Worm (Caenorhabditis elegans) whole organism, L4 larva: ENCODE measurements around the gene srh-222.
"Not testable (repeated sequence)": the region's sequence is repeated elsewhere in the genome, so short reads cannot be mapped to it uniquely, and the experiment has no call there.

ENCODE experiments used
- F26F4.8 ChIP-seq: fragments of 200-800 bp; sonication (Bioruptor generic); conservative IDR thresholded peaks from 2 replicates; pipeline ENCODE4 v1.3.6; 2022; ENCODE audit warnings: missing genetic modification characterization, missing compliant biosample characterization
- Y48G9A.11 ChIP-seq: fragments of 200-800 bp; sonication (Bioruptor generic); IDR thresholded peaks from 2 replicates; pipeline ENCODE4 v1.3.6; 2022; ENCODE audit warnings: missing genetic modification reagents, missing genetic modification characterization, missing compliant biosample characterization
- Y5F2A.4 ChIP-seq: fragments of 200-800 bp; sonication (Bioruptor generic); optimal IDR thresholded peaks from 2 replicates; lab custom pipeline; 2018; ENCODE audit warnings: mild to moderate bottlenecking, missing genetic modification characterization, missing compliant biosample characterization
- Y75B8A.6 ChIP-seq: fragments of 200-800 bp; sonication (Bioruptor generic); IDR thresholded peaks from 2 replicates; pipeline ENCODE4 v1.3.6; 2022; ENCODE audit warnings: missing genetic modification reagents, missing genetic modification characterization, missing compliant biosample characterization
- aha-1 ChIP-seq: fragments of 150-350 bp; peaks from one replicate; lab custom pipeline; 2014; ENCODE audit warnings: missing biosample characterization, missing genetic modification characterization
- daf-16 ChIP-seq, 3 experiments: sonication (generic microtip); optimal IDR thresholded peaks; 2 replicates each; lab custom pipeline; 2016 to 2017; ENCODE audit warnings: missing genetic modification characterization in 3 of 3, missing genetic modification reagents in 3 of 3, mild to moderate bottlenecking in 2 of 3, missing compliant biosample characterization in 2 of 3, missing biosample characterization in 1 of 3, moderate library complexity in 1 of 3
- daf-8 ChIP-seq: fragments of 200-800 bp; sonication (Bioruptor generic); IDR thresholded peaks from 2 replicates; pipeline ENCODE4 v1.3.6; 2022; ENCODE audit warnings: missing genetic modification characterization, missing compliant biosample characterization
- dmd-6 ChIP-seq: fragments of 200-800 bp; sonication (Bioruptor generic); IDR thresholded peaks from 2 replicates; pipeline ENCODE4 v1.3.6; 2022; ENCODE audit warnings: missing genetic modification reagents, missing genetic modification characterization, missing compliant biosample characterization
- egl-27 ChIP-seq: sonication (generic microtip); optimal IDR thresholded peaks from 3 replicates; lab custom pipeline; 2017; ENCODE audit warnings: missing biosample characterization, missing genetic modification reagents, missing genetic modification characterization
- egl-43 ChIP-seq: fragments of 200-800 bp; sonication (Bioruptor generic); IDR thresholded peaks from 2 replicates; pipeline ENCODE4 v1.3.6; 2022; ENCODE audit warnings: missing genetic modification reagents, missing genetic modification characterization, missing compliant biosample characterization
- fkh-10 ChIP-seq: fragments of 150-350 bp; optimal IDR thresholded peaks from 2 replicates; lab custom pipeline; 2014; ENCODE audit warnings: missing biosample characterization, missing genetic modification reagents, missing genetic modification characterization
- hlh-11 ChIP-seq: fragments of 200-800 bp; sonication (Bioruptor generic); optimal IDR thresholded peaks from 2 replicates; lab custom pipeline; 2018; ENCODE audit warnings: mild to moderate bottlenecking, missing genetic modification characterization, missing compliant biosample characterization
- hmg-1.1 ChIP-seq: fragments of 200-800 bp; sonication (Bioruptor generic); IDR thresholded peaks from 2 replicates; pipeline ENCODE4 v1.3.6; 2022; ENCODE audit warnings: missing genetic modification reagents, missing genetic modification characterization, missing compliant biosample characterization
- lin-1 ChIP-seq: fragments of 200-800 bp; sonication (Bioruptor generic); IDR thresholded peaks from 2 replicates; pipeline ENCODE4 v1.3.6; 2022; ENCODE audit warnings: missing genetic modification reagents, missing genetic modification characterization, missing compliant biosample characterization
- lin-29 ChIP-seq: fragments of 200-800 bp; sonication (Bioruptor generic); IDR thresholded peaks from 2 replicates; pipeline ENCODE4 v1.3.6; 2022; ENCODE audit warnings: missing genetic modification reagents, missing genetic modification characterization, missing compliant biosample characterization
- lin-38 ChIP-seq: fragments of 200-800 bp; sonication (Bioruptor generic); IDR thresholded peaks from 2 replicates; pipeline ENCODE4 v1.3.6; 2022; ENCODE audit warnings: missing genetic modification reagents, missing genetic modification characterization, missing compliant biosample characterization
- madf-5 ChIP-seq, 2 experiments: fragments of 200-800 bp; sonication (Bioruptor generic); IDR thresholded peaks; 2 replicates each; pipeline ENCODE4 v1.3.6; 2022; ENCODE audit warnings: missing compliant biosample characterization in 2 of 2, missing genetic modification characterization in 2 of 2
- madf-9 ChIP-seq: fragments of 200-800 bp; sonication (Bioruptor generic); conservative IDR thresholded peaks from 2 replicates; pipeline ENCODE4 v1.3.6; 2022; ENCODE audit warnings: missing genetic modification reagents, missing genetic modification characterization, missing compliant biosample characterization
- mdl-1 ChIP-seq, 2 experiments: fragments of 150-350 bp in 1 of 2; sonication (generic microtip) in 1 of 2; optimal IDR thresholded peaks; 2 replicates each; lab custom pipeline; 2014 to 2017; ENCODE audit warnings: missing biosample characterization in 2 of 2, missing genetic modification characterization in 2 of 2
- mes-2 ChIP-seq: sonication (generic microtip); optimal IDR thresholded peaks from 2 replicates; lab custom pipeline; 2016; ENCODE audit warnings: missing genotype, mild to moderate bottlenecking, missing genetic modification characterization, missing compliant biosample characterization; ENCODE audit not compliant: poor library complexity, severe bottlenecking
- mxl-3 ChIP-seq: fragments of 200-800 bp; sonication (Bioruptor generic); optimal IDR thresholded peaks from 2 replicates; lab custom pipeline; 2018; ENCODE audit warnings: mild to moderate bottlenecking, missing genetic modification characterization, missing compliant biosample characterization
- nhr-111 ChIP-seq: fragments of 200-800 bp; sonication (Bioruptor generic); optimal IDR thresholded peaks from 2 replicates; lab custom pipeline; 2018; ENCODE audit warnings: mild to moderate bottlenecking, missing genetic modification characterization, missing compliant biosample characterization
- nhr-237 ChIP-seq: sonication (generic microtip); optimal IDR thresholded peaks from 2 replicates; lab custom pipeline; 2017; ENCODE audit warnings: missing biosample characterization, missing genetic modification characterization
- nhr-28 ChIP-seq: fragments of 150-350 bp; optimal IDR thresholded peaks from 2 replicates; lab custom pipeline; 2014; ENCODE audit warnings: missing biosample characterization, missing genetic modification characterization
- nhr-48 ChIP-seq: sonication (generic microtip); optimal IDR thresholded peaks from 2 replicates; lab custom pipeline; 2016; ENCODE audit warnings: mild to moderate bottlenecking, missing genetic modification characterization, missing compliant biosample characterization
- nhr-77 ChIP-seq: fragments of 150-350 bp; optimal IDR thresholded peaks from 2 replicates; lab custom pipeline; 2014; ENCODE audit warnings: missing biosample characterization, missing genetic modification characterization
- php-3 ChIP-seq: fragments of 200-800 bp; sonication (Bioruptor generic); IDR thresholded peaks from 2 replicates; pipeline ENCODE4 v1.3.6; 2022; ENCODE audit warnings: missing genetic modification reagents, missing genetic modification characterization, missing compliant biosample characterization
- pqm-1 ChIP-seq: sonication (generic microtip); optimal IDR thresholded peaks from 2 replicates; lab custom pipeline; 2017; ENCODE audit warnings: missing biosample characterization, missing genetic modification characterization
- set-16 ChIP-seq: fragments of 200-800 bp; sonication (Bioruptor generic); IDR thresholded peaks from 2 replicates; pipeline ENCODE4 v1.3.6; 2022; ENCODE audit warnings: missing genetic modification reagents, missing genetic modification characterization, missing compliant biosample characterization
- snpc-1.2 ChIP-seq: fragments of 200-800 bp; sonication (Bioruptor generic); IDR thresholded peaks from 2 replicates; pipeline ENCODE4 v1.3.6; 2022; ENCODE audit warnings: missing genetic modification reagents, missing genetic modification characterization, missing compliant biosample characterization
- spr-3 ChIP-seq: fragments of 200-800 bp; sonication (Bioruptor generic); optimal IDR thresholded peaks from 2 replicates; lab custom pipeline; 2018; ENCODE audit warnings: mild to moderate bottlenecking, missing genetic modification characterization, missing compliant biosample characterization
- tra-1 ChIP-seq: fragments of 200-800 bp; sonication (Bioruptor generic); IDR thresholded peaks from 2 replicates; pipeline ENCODE4 v1.3.6; 2022; ENCODE audit warnings: missing genetic modification reagents, missing genetic modification characterization, missing compliant biosample characterization
- unc-130 ChIP-seq: sonication (generic microtip); optimal IDR thresholded peaks from 2 replicates; lab custom pipeline; 2016; ENCODE audit warnings: missing genetic modification reagents, missing genetic modification characterization, missing compliant biosample characterization
- unc-62 ChIP-seq, 3 experiments: fragments of 150-350 bp in 1 of 3; sonication (generic microtip); optimal IDR thresholded peaks in 2 of 3; peaks in 1 of 3; 1 replicate in 1 of 3; 2 replicates in 2 of 3; lab custom pipeline; 2014 to 2017; ENCODE audit warnings: missing biosample characterization in 3 of 3, missing genetic modification characterization in 3 of 3, missing genetic modification reagents in 3 of 3, missing genotype in 1 of 3
- zfp-2 ChIP-seq: sonication (generic microtip); optimal IDR thresholded peaks from 2 replicates; lab custom pipeline; 2016; ENCODE audit warnings: mild to moderate bottlenecking, missing genetic modification characterization, missing compliant biosample characterization
- zip-11 ChIP-seq: fragments of 200-800 bp; sonication (Bioruptor generic); IDR thresholded peaks from 2 replicates; pipeline ENCODE4 v1.3.6; 2022; ENCODE audit warnings: missing genetic modification characterization, missing compliant biosample characterization

Gene srh-222

ce11 chrIV:3944459-3944858 lies 35.2 kb upstream of the srh-222 start, which contains the start of gene clec-72:
Gene clec-72, plus strand, starts transcription at chrIV:3944816.
- TF ChIP-seq nhr-111 (GFP tag; lab: Kevin White, UChicago) (no peak), lin-29 (GFP tag; lab: Robert Waterston, UW) (no peak), pqm-1 (tag; lab: Kevin White, UChicago) (peak; percentile 98), tra-1 (GFP tag; lab: Robert Waterston, UW) (0 out of 2 replicates have a peak, but pooled peaks have one; percentile 31), mdl-1 (tag; optimal IDR thresholded peaks at IDR 0.05; lab: Kevin White, UChicago) (peak in 1 of 2 experiments; percentile 50), dmd-6 (GFP tag; lab: Robert Waterston, UW) (peak; percentile 92), Y75B8A.6 (0 out of 2 replicates have a peak, but pooled peaks have one; percentile 7), F26F4.8 (GFP tag; lab: Robert Waterston, UW) (no peak), nhr-237 (tag; lab: Kevin White, UChicago) (no peak), daf-16 (GFP tag; optimal IDR thresholded peaks at IDR 0.05; lab: Kevin White, UChicago) (no peak), daf-16 (tag; optimal IDR thresholded peaks at IDR 0.05; lab: Kevin White, UChicago) (peak; percentile 97), madf-5 (GFP tag; IDR thresholded peaks at IDR 0.05; lab: Robert Waterston, UW) (no peak), hlh-11 (tag; lab: Kevin White, UChicago) (peak; percentile 66), zfp-2 (tag; lab: Kevin White, UChicago) (no peak), php-3 (GFP tag; lab: Robert Waterston, UW) (peak; percentile 34; the same call in 1 of the 2 replicates), mxl-3 (GFP tag; lab: Kevin White, UChicago) (peak; percentile 5), egl-27 (no peak), unc-62 (GFP tag; optimal IDR thresholded peaks at IDR 0.05 in 1 of 2; lab: Kevin White, UChicago) (peak in 1 of 2 experiments; percentile 51), unc-62 (tag; optimal IDR thresholded peaks at IDR 0.05; lab: Kevin White, UChicago) (no peak), nhr-77 (tag; lab: Kevin White, UChicago) (peak; percentile 88), nhr-28 (tag; lab: Kevin White, UChicago) (peak; percentile 99), lin-1 (GFP tag; lab: Robert Waterston, UW) (peak; percentile 49; the same call in 1 of the 2 replicates)
- TF ChIP-seq, all 104 proteins: peak for 13

ce11 chrIV:3947377-3947956 lies 32.2 kb upstream of the srh-222 start:
- TF ChIP-seq snpc-1.2 (GFP tag; lab: Robert Waterston, UW) (0 out of 2 replicates have a peak, but pooled peaks have one; percentile 40), egl-43 (GFP tag; lab: Robert Waterston, UW) (peak; percentile 48; the same call in 1 of the 2 replicates), set-16 (peak; percentile 92), unc-62 (GFP tag; optimal IDR thresholded peaks at IDR 0.05 in 1 of 2; lab: Kevin White, UChicago) (peak in 1 of 2 experiments; percentile 52), Y48G9A.11 (0 out of 2 replicates have a peak, but pooled peaks have one; percentile 6)
- not testable (repeated sequence) for TF ChIP-seq unc-62 (tag; optimal IDR thresholded peaks at IDR 0.05; lab: Kevin White, UChicago)

- no peak for TF ChIP-seq mes-2 (tag; lab: Kevin White, UChicago)
- no peak for TF ChIP-seq fkh-10 (GFP tag; lab: Kevin White, UChicago)
- no peak for TF ChIP-seq daf-16 (GFP tag; optimal IDR thresholded peaks at IDR 0.05; lab: Kevin White, UChicago)
- TF ChIP-seq daf-16 (tag; optimal IDR thresholded peaks at IDR 0.05; lab: Kevin White, UChicago), result no peak
Observed at ce11 chrIV:3956095-3956494, 23.5 kb upstream of the srh-222 start, which contains the start of gene clec-73. Gene clec-73, minus strand, starts transcription at chrIV:3956195.

- TF ChIP-seq nhr-77 (tag; lab: Kevin White, UChicago), result no peak
- no peak for TF ChIP-seq fkh-10 (GFP tag; lab: Kevin White, UChicago)
- TF ChIP-seq mes-2 (tag; lab: Kevin White, UChicago), result no peak
- TF ChIP-seq Y5F2A.4 (GFP tag; lab: Kevin White, UChicago), result no peak
- TF ChIP-seq nhr-48 (tag; lab: Kevin White, UChicago), result no peak
- TF ChIP-seq madf-9 (GFP tag; lab: Robert Waterston, UW), result no peak
- no peak for TF ChIP-seq zip-11 (GFP tag; lab: Robert Waterston, UW)
- no peak for TF ChIP-seq lin-38 (GFP tag; lab: Robert Waterston, UW)
- no peak for TF ChIP-seq spr-3 (GFP tag; lab: Kevin White, UChicago)
- TF ChIP-seq nhr-237 (tag; lab: Kevin White, UChicago), result no peak
- TF ChIP-seq unc-130, result no peak
- TF ChIP-seq daf-8 (GFP tag; lab: Robert Waterston, UW), result no peak
- TF ChIP-seq aha-1, result no peak
- TF ChIP-seq hmg-1.1 (GFP tag; lab: Robert Waterston, UW), result no peak
Observed at ce11 chrIV:3956705-3957104, 22.9 kb upstream of the srh-222 start, which contains the start of gene clec-74. Gene clec-74, plus strand, starts transcription at chrIV:3957005.
